Fruit fly (Drosophila melanogaster): ENCODE results near the gene Fgop2.

- TF ChIP-seq jim (GFP tag; optimal IDR thresholded peaks at IDR 0.05) (no peak), sage (GFP tag; optimal IDR thresholded peaks at IDR 0.05) (no peak), lola (GFP tag; optimal IDR thresholded peaks at IDR 0.05) (no peak), br (GFP tag; optimal IDR thresholded peaks at IDR 0.05) (no peak), Dfd (GFP tag; optimal IDR thresholded peaks at IDR 0.05) (no peak), dl (GFP tag; optimal IDR thresholded peaks at IDR 0.05; ENCODE audit: insufficient read depth in 1 of 2, partially characterized antibody in 2 of 2) (no peak), OdsH (GFP tag; optimal IDR thresholded peaks at IDR 0.05) (peak; percentile 51), tai (GFP tag; optimal IDR thresholded peaks at IDR 0.05) (no peak), foxo (GFP tag; optimal IDR thresholded peaks at IDR 0.05) (no peak), Hr78 (GFP tag; optimal IDR thresholded peaks at IDR 0.05) (no peak), fru (GFP tag; optimal IDR thresholded peaks at IDR 0.05) (no peak)
These were observed 26.4 kb downstream of the Fgop2 start, which contains the start of gene nop5 for dm6 chr2L:6918517-6919202.

Data from whole organism, wandering third instar larva.